Worm (Caenorhabditis elegans) whole organism, L1 larva: ENCODE data around the gene E02H1.6.

Experiments used
- C34B4.2 ChIP-seq: sonication (generic microtip); optimal IDR thresholded peaks from 2 replicates; lab custom pipeline; 2017; ENCODE audit warnings: mild to moderate bottlenecking, missing genetic modification characterization, missing compliant biosample characterization
- alr-1 ChIP-seq: fragments of 200-800 bp; sonication (Bioruptor generic); optimal IDR thresholded peaks from 2 replicates; lab custom pipeline; 2018; ENCODE audit warnings: borderline replicate concordance, mild to moderate bottlenecking, missing genetic modification characterization, missing compliant biosample characterization
- aly-2 ChIP-seq: fragments of 150-350 bp; optimal IDR thresholded peaks from 2 replicates; lab custom pipeline; 2014; ENCODE audit warnings: missing biosample characterization, missing genetic modification characterization
- ama-1 ChIP-seq: fragments of 150-350 bp; optimal IDR thresholded peaks from 2 replicates; lab custom pipeline; 2014
- ceh-90 ChIP-seq: sonication (generic microtip); optimal IDR thresholded peaks from 2 replicates; lab custom pipeline; 2016; ENCODE audit warnings: missing genetic modification characterization, missing compliant biosample characterization
- ces-1 ChIP-seq: fragments of 150-350 bp; optimal IDR thresholded peaks from 2 replicates; lab custom pipeline; 2014; ENCODE audit warnings: missing biosample characterization, missing genetic modification reagents, missing genetic modification characterization
- dpl-1 ChIP-seq, 3 experiments: fragments of 150-350 bp in 2 of 3; sonication (generic microtip) in 1 of 3; optimal IDR thresholded peaks; 2 replicates each; lab custom pipeline; 2014 to 2017; ENCODE audit warnings: missing biosample characterization in 3 of 3, missing genetic modification characterization in 3 of 3, missing genetic modification reagents in 3 of 3
- efl-1 ChIP-seq, 4 experiments: fragments of 150-350 bp; optimal IDR thresholded peaks in 3 of 4; peaks in 1 of 4; 1 replicate in 1 of 4; 2 replicates in 3 of 4; lab custom pipeline; 2014; ENCODE audit warnings: missing biosample characterization in 2 of 4, missing genetic modification characterization in 2 of 4, missing genetic modification reagents in 2 of 4
- efl-3 ChIP-seq: fragments of 200-800 bp; sonication (Bioruptor generic); optimal IDR thresholded peaks from 2 replicates; lab custom pipeline; 2018; ENCODE audit warnings: mild to moderate bottlenecking, missing genetic modification characterization, missing compliant biosample characterization
- elt-3 ChIP-seq, 6 experiments: fragments of 150-350 bp in 1 of 6; sonication (generic microtip); optimal IDR thresholded peaks; 2 replicates each; lab custom pipeline; 2017 to 2018; ENCODE audit warnings: missing biosample characterization in 6 of 6, missing genetic modification characterization in 6 of 6, inconsistent platforms in 1 of 6
- fkh-10 ChIP-seq: sonication (generic microtip); optimal IDR thresholded peaks from 2 replicates; lab custom pipeline; 2017; ENCODE audit warnings: missing biosample characterization, missing genetic modification reagents, missing genetic modification characterization
- fkh-4 ChIP-seq: sonication (generic microtip); optimal IDR thresholded peaks from 2 replicates; lab custom pipeline; 2016; ENCODE audit warnings: missing compliant biosample characterization, missing genetic modification characterization, borderline replicate concordance
- fos-1 ChIP-seq: fragments of 150-350 bp; optimal IDR thresholded peaks from 2 replicates; lab custom pipeline; 2014; ENCODE audit warnings: missing biosample characterization, missing genetic modification characterization
- hlh-4 ChIP-seq: sonication (generic microtip); optimal IDR thresholded peaks from 2 replicates; lab custom pipeline; 2016; ENCODE audit warnings: mild to moderate bottlenecking, missing genetic modification characterization, missing compliant biosample characterization
- hpl-2 ChIP-seq: fragments of 150-350 bp; optimal IDR thresholded peaks from 2 replicates; lab custom pipeline; 2014; ENCODE audit warnings: missing biosample characterization, missing genetic modification reagents, missing genetic modification characterization
- isw-1 ChIP-seq: fragments of 200-800 bp; sonication (Bioruptor generic); IDR thresholded peaks from 2 replicates; pipeline ENCODE4 v1.3.6; 2022; ENCODE audit warnings: missing genetic modification characterization, missing compliant biosample characterization
- lin-14 ChIP-seq: fragments of 200-800 bp; sonication (Bioruptor generic); optimal IDR thresholded peaks from 2 replicates; lab custom pipeline; 2018; ENCODE audit warnings: mild to moderate bottlenecking, missing genetic modification characterization, moderate library complexity, missing compliant biosample characterization
- lin-35 ChIP-seq, 2 experiments: fragments of 150-350 bp; optimal IDR thresholded peaks; 2 replicates each; lab custom pipeline; 2014; ENCODE audit warnings: missing biosample characterization in 2 of 2, missing genetic modification characterization in 2 of 2, missing genetic modification reagents in 2 of 2
- lin-39 ChIP-seq: fragments of 150-350 bp; optimal IDR thresholded peaks from 2 replicates; lab custom pipeline; 2014; ENCODE audit warnings: missing biosample characterization, missing genetic modification reagents, missing genetic modification characterization
- lir-3 ChIP-seq: sonication (generic microtip); optimal IDR thresholded peaks from 2 replicates; lab custom pipeline; 2016; ENCODE audit warnings: mild to moderate bottlenecking, missing genetic modification characterization, moderate library complexity, missing compliant biosample characterization; ENCODE audit not compliant: poor library complexity
- mab-9 ChIP-seq: fragments of 200-800 bp; sonication (Bioruptor generic); IDR thresholded peaks from 2 replicates; pipeline ENCODE4 v1.3.6; 2022; ENCODE audit warnings: missing genetic modification reagents, missing genetic modification characterization, missing compliant biosample characterization
- mep-1 ChIP-seq: fragments of 150-350 bp; optimal IDR thresholded peaks from 2 replicates; lab custom pipeline; 2014; ENCODE audit warnings: missing biosample characterization, missing genetic modification characterization
- nhr-12 ChIP-seq: sonication (generic microtip); optimal IDR thresholded peaks from 2 replicates; lab custom pipeline; 2017; ENCODE audit warnings: missing biosample characterization, missing genetic modification characterization
- nhr-19 ChIP-seq: fragments of 200-800 bp; sonication (Bioruptor generic); conservative IDR thresholded peaks from 2 replicates; pipeline ENCODE4 v1.3.6; 2022; ENCODE audit warnings: missing genetic modification characterization, missing compliant biosample characterization
- nhr-20 ChIP-seq: sonication (generic microtip); optimal IDR thresholded peaks from 2 replicates; lab custom pipeline; 2016; ENCODE audit warnings: mild to moderate bottlenecking, missing genetic modification characterization, missing compliant biosample characterization
- nhr-237 ChIP-seq: fragments of 150-350 bp; optimal IDR thresholded peaks from 2 replicates; lab custom pipeline; 2014; ENCODE audit warnings: missing biosample characterization, missing genetic modification characterization
- nhr-47 ChIP-seq: sonication (generic microtip); optimal IDR thresholded peaks from 2 replicates; lab custom pipeline; 2016; ENCODE audit warnings: mild to moderate bottlenecking, missing genetic modification characterization, moderate library complexity, missing compliant biosample characterization
- nhr-71 ChIP-seq: sonication (generic microtip); optimal IDR thresholded peaks from 2 replicates; lab custom pipeline; 2016; ENCODE audit warnings: mild to moderate bottlenecking, missing genetic modification characterization, moderate library complexity, missing compliant biosample characterization
- nhr-77 ChIP-seq: fragments of 150-350 bp; optimal IDR thresholded peaks from 2 replicates; lab custom pipeline; 2014; ENCODE audit warnings: missing biosample characterization, missing genetic modification characterization
- nhr-85 ChIP-seq: sonication (generic microtip); peaks from one replicate; lab custom pipeline; 2016; ENCODE audit warnings: missing genetic modification characterization, inconsistent platforms, missing compliant biosample characterization
- nhr-90 ChIP-seq: sonication (generic microtip); optimal IDR thresholded peaks from 2 replicates; lab custom pipeline; 2016; ENCODE audit warnings: mild to moderate bottlenecking, missing genetic modification characterization, missing compliant biosample characterization; ENCODE audit not compliant: poor library complexity
- pax-3 ChIP-seq: fragments of 200-800 bp; sonication (Bioruptor generic); optimal IDR thresholded peaks from 2 replicates; lab custom pipeline; 2018; ENCODE audit warnings: mild to moderate bottlenecking, missing genetic modification characterization, moderate library complexity, missing compliant biosample characterization
- pqm-1 ChIP-seq: sonication (generic microtip); optimal IDR thresholded peaks from 3 replicates; lab custom pipeline; 2017; ENCODE audit warnings: missing biosample characterization, missing genetic modification characterization
- rnt-1 ChIP-seq: sonication (generic microtip); optimal IDR thresholded peaks from 2 replicates; lab custom pipeline; 2016; ENCODE audit warnings: mild to moderate bottlenecking, missing genetic modification characterization, moderate library complexity, missing compliant biosample characterization
- snu-23 ChIP-seq: sonication (generic microtip); optimal IDR thresholded peaks from 2 replicates; lab custom pipeline; 2016; ENCODE audit warnings: missing genetic modification characterization, missing compliant biosample characterization
- sox-4 ChIP-seq: sonication (generic microtip); optimal IDR thresholded peaks from 2 replicates; lab custom pipeline; 2016; ENCODE audit warnings: missing genetic modification characterization, missing compliant biosample characterization
- tbx-2 ChIP-seq: sonication (generic microtip); optimal IDR thresholded peaks from 2 replicates; lab custom pipeline; 2016; ENCODE audit warnings: missing genetic modification characterization, missing compliant biosample characterization
- tlp-1 ChIP-seq: fragments of 150-350 bp; optimal IDR thresholded peaks from 2 replicates; lab custom pipeline; 2014; ENCODE audit warnings: missing biosample characterization, missing genetic modification characterization
- unc-62 ChIP-seq: fragments of 150-350 bp; optimal IDR thresholded peaks from 2 replicates; lab custom pipeline; 2014; ENCODE audit warnings: missing biosample characterization, missing genetic modification reagents, missing genetic modification characterization
- unc-98 ChIP-seq: fragments of 200-800 bp; sonication (Bioruptor generic); IDR thresholded peaks from 2 replicates; pipeline ENCODE4 v1.3.6; 2022; ENCODE audit warnings: missing genetic modification characterization, missing compliant biosample characterization
- zag-1 ChIP-seq: fragments of 150-350 bp; optimal IDR thresholded peaks from 2 replicates; lab custom pipeline; 2014; ENCODE audit warnings: missing biosample characterization, missing genetic modification characterization
- ztf-4 ChIP-seq: fragments of 150-350 bp; optimal IDR thresholded peaks from 2 replicates; lab custom pipeline; 2014; ENCODE audit warnings: missing biosample characterization, missing genetic modification characterization

The E02H1.6 gene

ce11 chrII:9591071-9591470 is 5.4 kb upstream of the E02H1.6 start, which contains the start of the genes E02H1.1 and tag-124 (continued):
- peak; percentile 97 for TF ChIP-seq nhr-19 (GFP tag; lab: Robert Waterston, UW)
- peak; percentile 77 for TF ChIP-seq isw-1 (GFP tag; lab: Robert Waterston, UW)
- TF ChIP-seq efl-1 (optimal IDR thresholded peaks at IDR 0.05; lab: Kevin White, UChicago) = peak; percentile 75 to 81
- peak; percentile 75 to 97 for TF ChIP-seq efl-1 (GFP tag; optimal IDR thresholded peaks at IDR 0.05 in 1 of 2; lab: Kevin White, UChicago)
- peak; percentile 78 for TF ChIP-seq mep-1 (tag; lab: Kevin White, UChicago)
- TF ChIP-seq tbx-2 (tag; lab: Kevin White, UChicago) = peak; percentile 93
- TF ChIP-seq hpl-2 (GFP tag; lab: Kevin White, UChicago) = no peak
- TF ChIP-seq aly-2 (tag; lab: Kevin White, UChicago) = peak; percentile 57
- TF ChIP-seq fkh-4 (tag; lab: Kevin White, UChicago) = peak; percentile 96
- no peak for TF ChIP-seq pqm-1
- TF ChIP-seq nhr-77 (tag; lab: Kevin White, UChicago) = no peak
- peak; percentile 80 for TF ChIP-seq unc-98 (GFP tag; lab: Robert Waterston, UW)
- TF ChIP-seq mab-9 (GFP tag; lab: Robert Waterston, UW) = peak; percentile 79

ce11 chrII:9592737-9593136 is 3.8 kb upstream of the E02H1.6 start, which contains the start of gene parp-2:
parp-2 (plus strand) TSS chrII:9593037.
- no peak for TF ChIP-seq ces-1 (GFP tag; lab: Kevin White, UChicago)
- TF ChIP-seq ama-1 (lab: Kevin White, UChicago) = no peak
- TF ChIP-seq nhr-237 (tag; lab: Kevin White, UChicago) = no peak
- no peak for TF ChIP-seq nhr-47 (tag; lab: Kevin White, UChicago)
- no peak for TF ChIP-seq fos-1 (tag; lab: Kevin White, UChicago)
- no peak for TF ChIP-seq lin-39 (tag; lab: Kevin White, UChicago)
- TF ChIP-seq nhr-20 (tag; lab: Kevin White, UChicago) = no peak
- TF ChIP-seq pax-3 = no peak
- no peak for TF ChIP-seq alr-1 (tag; lab: Kevin White, UChicago)
- no peak for TF ChIP-seq fkh-10 (GFP tag; lab: Kevin White, UChicago)

ce11 chrII:9594924-9595323 is 1.6 kb upstream of the E02H1.6 start, which contains the start of gene E02H1.5:
E02H1.5 (plus strand) TSS chrII:9595224.
- TF ChIP-seq C34B4.2 (tag; lab: Kevin White, UChicago) = no peak
- TF ChIP-seq, all 84 proteins: peak for 0

- TF ChIP-seq efl-3 (GFP tag; lab: Kevin White, UChicago) = no peak
- TF ChIP-seq nhr-12 (tag; lab: Kevin White, UChicago) = no peak
- no peak for TF ChIP-seq tbx-2 (tag; lab: Kevin White, UChicago)
- TF ChIP-seq nhr-71 (tag; lab: Kevin White, UChicago) = peak; percentile 29
- TF ChIP-seq ceh-90 = no peak
- TF ChIP-seq lir-3 (tag; lab: Kevin White, UChicago) = no peak
- TF ChIP-seq sox-4 (tag; lab: Kevin White, UChicago) = no peak
- no peak for TF ChIP-seq mep-1 (tag; lab: Kevin White, UChicago)
- TF ChIP-seq zag-1 = no peak
- TF ChIP-seq aly-2 (tag; lab: Kevin White, UChicago) = no peak
- no peak for TF ChIP-seq hlh-4
- peak in 1 of 2 experiments; percentile 1 for TF ChIP-seq lin-35 (GFP tag; optimal IDR thresholded peaks at IDR 0.05; lab: Kevin White, UChicago)
- TF ChIP-seq rnt-1 (tag; lab: Kevin White, UChicago) = no peak
- no peak for TF ChIP-seq nhr-20 (tag; lab: Kevin White, UChicago)
- TF ChIP-seq efl-1 (optimal IDR thresholded peaks at IDR 0.05; lab: Kevin White, UChicago) = no peak
- peak in 1 of 2 experiments; percentile 66 for TF ChIP-seq efl-1 (GFP tag; optimal IDR thresholded peaks at IDR 0.05 in 1 of 2; lab: Kevin White, UChicago)
- TF ChIP-seq fos-1 (tag; lab: Kevin White, UChicago) = no peak
- TF ChIP-seq tlp-1 (tag; lab: Kevin White, UChicago) = no peak
- no peak for TF ChIP-seq nhr-85
- TF ChIP-seq fkh-4 (tag; lab: Kevin White, UChicago) = no peak
- no peak for TF ChIP-seq dpl-1 (GFP tag; optimal IDR thresholded peaks at IDR 0.05; lab: Kevin White, UChicago)
- TF ChIP-seq ztf-4 = no peak
- TF ChIP-seq nhr-90 (tag; lab: Kevin White, UChicago) = peak; percentile 52
- no peak for TF ChIP-seq snu-23 (GFP tag; lab: Kevin White, UChicago)
- TF ChIP-seq unc-62 = no peak
- TF ChIP-seq elt-3 (tag; optimal IDR thresholded peaks at IDR 0.05; lab: Kevin White, UChicago) = no peak
- no peak for TF ChIP-seq lin-14 (GFP tag; lab: Kevin White, UChicago)
These were observed 1.1 kb downstream of the E02H1.6 start, which contains the start of gene mrpl-53 for ce11 chrII:9597516-9598047. mrpl-53 (plus strand) TSS chrII:9597622.
